Worm (Caenorhabditis elegans): ENCODE data around the gene Y43B11AR.3.
A peak's percentile ranks its signal among the peaks of the same experiment; 100 is the strongest.

The Y43B11AR.3 gene

DNA sequence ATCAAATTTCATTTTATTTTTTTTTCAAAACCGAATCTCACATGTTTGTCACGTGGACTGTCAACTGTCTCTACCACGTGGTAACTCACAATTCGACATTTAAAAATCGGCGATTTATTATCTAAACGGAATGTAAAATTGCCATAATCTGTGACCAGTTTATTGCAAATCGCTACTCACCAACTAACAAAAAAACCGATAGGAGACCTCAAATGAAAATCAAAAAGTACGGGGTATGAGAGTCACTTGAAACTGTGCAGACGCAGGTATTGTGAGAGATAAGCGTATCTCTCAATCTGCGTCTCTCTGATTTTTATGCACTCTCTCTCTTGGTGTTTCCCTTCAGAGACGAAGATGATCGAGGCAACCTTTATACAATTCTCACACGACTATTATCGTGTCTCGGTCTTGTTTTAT lies 35.7 kb downstream of the Y43B11AR.3 start:
- TF ChIP-seq aha-1 (tag) (no peak), dve-1 (tag; optimal IDR thresholded peaks at IDR 0.05; ENCODE audit: insufficient read depth) (peak; percentile 93), ceh-28 (tag; optimal IDR thresholded peaks at IDR 0.05) (no peak), sdz-12 (GFP tag; optimal IDR thresholded peaks at IDR 0.05) (no peak), ctbp-1 (GFP tag; IDR thresholded peaks at IDR 0.05) (no peak), nhr-11 (tag; optimal IDR thresholded peaks at IDR 0.05) (peak; percentile 6), ceh-20 (GFP tag; IDR thresholded peaks at IDR 0.05) (0 out of 2 replicates have a peak, but pooled peaks have one; percentile 66), mep-1 (tag; optimal IDR thresholded peaks at IDR 0.05) (peak; percentile 55), lsy-2 (tag; optimal IDR thresholded peaks at IDR 0.05) (peak; percentile 26 to 72), ama-1 (optimal IDR thresholded peaks at IDR 0.05) (no peak), ztf-7 (tag; optimal IDR thresholded peaks at IDR 0.05) (peak; percentile 28), cey-2 (tag; optimal IDR thresholded peaks at IDR 0.05; ENCODE audit: borderline replicate concordance, insufficient read depth) (peak; percentile 62), hmg-1.1 (GFP tag; IDR thresholded peaks at IDR 0.05) (peak; percentile 35; the same call in 1 of the 2 replicates), gei-8 (GFP tag; optimal IDR thresholded peaks at IDR 0.05) (peak; percentile 85), nhr-25 (tag; optimal IDR thresholded peaks at IDR 0.05; ENCODE audit: borderline replicate concordance, insufficient read depth) (peak; percentile 63), Y75B8A.6 (GFP tag; IDR thresholded peaks at IDR 0.05) (no peak), hlh-11 (tag; optimal IDR thresholded peaks at IDR 0.05) (peak; percentile 94), unc-62 (GFP tag; optimal IDR thresholded peaks at IDR 0.05 in 1 of 2) (peak in 1 of 2 experiments; percentile 98), unc-62 (tag; optimal IDR thresholded peaks at IDR 0.05) (no peak), nhr-6 (tag; optimal IDR thresholded peaks at IDR 0.05) (peak; percentile 90), nhr-111 (GFP tag; optimal IDR thresholded peaks at IDR 0.05) (no peak), fkh-10 (GFP tag; optimal IDR thresholded peaks at IDR 0.05) (no peak), hif-1 (tag; optimal IDR thresholded peaks at IDR 0.05) (peak in 1 of 2 experiments; percentile 30), lin-13 (GFP tag; optimal IDR thresholded peaks at IDR 0.05) (peak; percentile 24), mxl-2 (GFP tag; conservative IDR thresholded peaks at IDR 0.05) (peak; percentile 95), spr-1 (tag; optimal IDR thresholded peaks at IDR 0.05) (peak; percentile 54), Y105C5A.15 (GFP tag; IDR thresholded peaks at IDR 0.05) (no peak), dmd-6 (GFP tag; IDR thresholded peaks at IDR 0.05) (peak; percentile 88), dpl-1 (GFP tag; optimal IDR thresholded peaks at IDR 0.05) (peak; percentile 28), php-3 (GFP tag; IDR thresholded peaks at IDR 0.05) (peak; percentile 96), egl-27 (tag; optimal IDR thresholded peaks at IDR 0.05) (no peak), rbr-2 (tag; optimal IDR thresholded peaks at IDR 0.05) (peak; percentile 31), lin-29 (GFP tag; IDR thresholded peaks at IDR 0.05) (no peak), tra-1 (GFP tag; IDR thresholded peaks at IDR 0.05) (peak; percentile 65; the same call in 1 of the 2 replicates), dmd-8 (GFP tag; IDR thresholded peaks at IDR 0.05) (0 out of 2 replicates have a peak, but pooled peaks have one; percentile 16), mxl-3 (GFP tag; optimal IDR thresholded peaks at IDR 0.05) (peak; percentile 79), pha-4 (GFP tag; IDR thresholded peaks at IDR 0.05) (0 out of 2 replicates have a peak, but pooled peaks have one; percentile 43), pha-4 (tag; optimal IDR thresholded peaks at IDR 0.05) (no peak), mdt-29 (GFP tag; IDR thresholded peaks at IDR 0.05) (0 out of 2 replicates have a peak, but pooled peaks have one; percentile 23), Y5F2A.4 (GFP tag; optimal IDR thresholded peaks at IDR 0.05) (no peak), nhr-102 (tag; optimal IDR thresholded peaks at IDR 0.05) (peak; percentile 72), R02D3.7 (tag; optimal IDR thresholded peaks at IDR 0.05) (no peak), ceh-44 (GFP tag; IDR thresholded peaks at IDR 0.05) (no peak), ces-1 (GFP tag; optimal IDR thresholded peaks at IDR 0.05) (no peak), T20F7.1 (GFP tag; optimal IDR thresholded peaks at IDR 0.05) (peak; percentile 36), nhr-77 (tag; optimal IDR thresholded peaks at IDR 0.05) (peak; percentile 37), spr-3 (GFP tag; optimal IDR thresholded peaks at IDR 0.05) (no peak), nhr-28 (tag; optimal IDR thresholded peaks at IDR 0.05) (peak; percentile 90), egl-43 (GFP tag; IDR thresholded peaks at IDR 0.05) (0 out of 2 replicates have a peak, but pooled peaks have one; percentile 39), nhr-10 (tag; optimal IDR thresholded peaks at IDR 0.05) (peak; percentile 91), vab-7 (GFP tag; IDR thresholded peaks at IDR 0.05) (no peak)

Data from whole organism, L4 larva.